Worm (Caenorhabditis elegans) whole organism, early embryonic: ENCODE data around the gene C08B11.9.

ENCODE experiments used
- B0310.2 ChIP-seq: sonication (generic microtip); optimal IDR thresholded peaks from 2 replicates; lab custom pipeline; 2016; ENCODE audit warnings: mild to moderate bottlenecking, missing genetic modification characterization, missing compliant biosample characterization
- F13C5.2 ChIP-seq: sonication (generic microtip); optimal IDR thresholded peaks from 2 replicates; lab custom pipeline; 2017; ENCODE audit warnings: mild to moderate bottlenecking, missing genetic modification characterization, inconsistent platforms, missing compliant biosample characterization
- aly-1 ChIP-seq: sonication (generic microtip); optimal IDR thresholded peaks from 2 replicates; lab custom pipeline; 2016; ENCODE audit warnings: missing genetic modification characterization, missing compliant biosample characterization
- ama-1 ChIP-seq: fragments of 150-350 bp; optimal IDR thresholded peaks from 2 replicates; lab custom pipeline; 2014
- ceh-13 ChIP-seq: fragments of 200-800 bp; sonication (Bioruptor generic); optimal IDR thresholded peaks from 2 replicates; lab custom pipeline; 2018; ENCODE audit warnings: mild to moderate bottlenecking, missing genetic modification characterization, missing compliant biosample characterization
- ceh-36 ChIP-seq: sonication (generic microtip); optimal IDR thresholded peaks from 2 replicates; lab custom pipeline; 2016; ENCODE audit warnings: missing genetic modification characterization, inconsistent platforms, missing compliant biosample characterization
- ets-7 ChIP-seq: sonication (generic microtip); optimal IDR thresholded peaks from 2 replicates; lab custom pipeline; 2016; ENCODE audit warnings: missing genotype, missing genetic modification characterization, missing compliant biosample characterization
- flt-1 ChIP-seq: fragments of 200-800 bp; sonication (Bioruptor generic); IDR thresholded peaks from 2 replicates; pipeline ENCODE4 v1.3.6; 2022; ENCODE audit warnings: missing genetic modification characterization, missing compliant biosample characterization
- hmbx-1 ChIP-seq: sonication (generic microtip); optimal IDR thresholded peaks from 2 replicates; lab custom pipeline; 2016; ENCODE audit warnings: mild to moderate bottlenecking, missing genetic modification characterization, missing compliant biosample characterization
- hmg-4 ChIP-seq: fragments of 200-800 bp; sonication (Bioruptor generic); optimal IDR thresholded peaks from 2 replicates; lab custom pipeline; 2018; ENCODE audit warnings: mild to moderate bottlenecking, missing genetic modification characterization, missing compliant biosample characterization
- hnd-1 ChIP-seq: sonication (generic microtip); optimal IDR thresholded peaks from 2 replicates; lab custom pipeline; 2016; ENCODE audit warnings: missing genetic modification characterization, missing compliant biosample characterization
- pes-1 ChIP-seq: fragments of 200-800 bp; sonication (Bioruptor generic); IDR thresholded peaks from 2 replicates; pipeline ENCODE4 v1.3.6; 2022; ENCODE audit warnings: missing genetic modification reagents, missing genetic modification characterization, missing compliant biosample characterization
- scrt-1 ChIP-seq: fragments of 200-800 bp; sonication (Bioruptor generic); IDR thresholded peaks from 2 replicates; pipeline ENCODE4 v1.3.6; 2022; ENCODE audit warnings: missing genetic modification characterization, missing compliant biosample characterization
- sea-1 ChIP-seq: fragments of 200-800 bp; sonication (Bioruptor generic); conservative IDR thresholded peaks from 2 replicates; pipeline ENCODE4 v1.3.6; 2022; ENCODE audit warnings: missing genetic modification characterization, missing compliant biosample characterization
- tbx-11 ChIP-seq: fragments of 200-800 bp; sonication (Bioruptor generic); IDR thresholded peaks from 2 replicates; pipeline ENCODE4 v1.3.6; 2022; ENCODE audit warnings: missing genetic modification characterization, missing compliant biosample characterization
- tbx-37 ChIP-seq: fragments of 200-800 bp; sonication (Bioruptor generic); conservative IDR thresholded peaks from 2 replicates; pipeline ENCODE4 v1.3.6; 2022; ENCODE audit warnings: missing genetic modification reagents, missing genetic modification characterization, missing compliant biosample characterization
- tra-4 ChIP-seq: sonication (generic microtip); optimal IDR thresholded peaks from 2 replicates; lab custom pipeline; 2017; ENCODE audit warnings: missing genetic modification characterization, missing compliant biosample characterization

Gene C08B11.9

ce11 chrII:8037863-8038262 is at the start of gene C08B11.9:
Gene C08B11.9 (minus strand): TSS chrII:8038169.
- TF ChIP-seq ama-1 (no peak), hmbx-1 (tag; lab: Kevin White, UChicago) (no peak), tra-4 (tag; lab: Kevin White, UChicago) (no peak), tbx-11 (GFP tag; lab: Robert Waterston, UW) (no peak), ets-7 (tag; lab: Kevin White, UChicago) (no peak), pes-1 (no peak), hmg-4 (GFP tag; lab: Kevin White, UChicago) (no peak), hnd-1 (tag; lab: Kevin White, UChicago) (no peak), sea-1 (GFP tag; lab: Robert Waterston, UW) (no peak), aly-1 (no peak), flt-1 (GFP tag; lab: Robert Waterston, UW) (no peak), F13C5.2 (no peak)

ce11 chrII:8086803-8087202 is 48.8 kb upstream of the C08B11.9 start, which contains the start of gene K02C4.3:
Gene K02C4.3 (minus strand): TSS chrII:8086853.
- no peak for TF ChIP-seq B0310.2 (tag; lab: Kevin White, UChicago)
- no peak for TF ChIP-seq sea-1 (GFP tag; lab: Robert Waterston, UW)
- no peak for TF ChIP-seq F13C5.2
- TF ChIP-seq hmg-4 (GFP tag; lab: Kevin White, UChicago), result no peak

- TF ChIP-seq F13C5.2 (no peak), scrt-1 (GFP tag; lab: Robert Waterston, UW) (no peak), sea-1 (GFP tag; lab: Robert Waterston, UW) (no peak), tra-4 (tag; lab: Kevin White, UChicago) (no peak), hnd-1 (tag; lab: Kevin White, UChicago) (no peak), hmg-4 (GFP tag; lab: Kevin White, UChicago) (no peak), ceh-36 (tag; lab: Kevin White, UChicago) (no peak), ceh-13 (GFP tag; lab: Kevin White, UChicago) (no peak), tbx-37 (GFP tag; lab: Robert Waterston, UW) (no peak), B0310.2 (tag; lab: Kevin White, UChicago) (no peak), aly-1 (no peak), flt-1 (GFP tag; lab: Robert Waterston, UW) (no peak)
Measured at ce11 chrII:8078041-8078440, 40.1 kb upstream of the C08B11.9 start, which contains the start of gene K02C4.5. Gene K02C4.5 (plus strand): TSS chrII:8078435.

- peak; percentile 51 for TF ChIP-seq hnd-1 (tag; lab: Kevin White, UChicago)
- peak; percentile 69 for TF ChIP-seq tbx-37 (GFP tag; lab: Robert Waterston, UW)
- TF ChIP-seq sea-1 (GFP tag; lab: Robert Waterston, UW), result peak; percentile 81
- peak; percentile 42 for TF ChIP-seq tra-4 (tag; lab: Kevin White, UChicago)
- TF ChIP-seq pes-1, result no peak; the same call in 1 of the 2 replicates
- TF ChIP-seq flt-1 (GFP tag; lab: Robert Waterston, UW), result peak; percentile 79
- TF ChIP-seq ceh-13 (GFP tag; lab: Kevin White, UChicago), result peak; percentile 59
- TF ChIP-seq F13C5.2, result peak; percentile 22
- TF ChIP-seq hmg-4 (GFP tag; lab: Kevin White, UChicago), result peak; percentile 89
- no peak for TF ChIP-seq ets-7 (tag; lab: Kevin White, UChicago)
- peak; percentile 26 for TF ChIP-seq B0310.2 (tag; lab: Kevin White, UChicago)
- peak; percentile 22 for TF ChIP-seq hmbx-1 (tag; lab: Kevin White, UChicago)
- TF ChIP-seq ceh-36 (tag; lab: Kevin White, UChicago), result peak; percentile 44
- TF ChIP-seq aly-1, result peak; percentile 81
- peak; percentile 75 for TF ChIP-seq tbx-11 (GFP tag; lab: Robert Waterston, UW)
- peak; percentile 80 for TF ChIP-seq scrt-1 (GFP tag; lab: Robert Waterston, UW)
- TF ChIP-seq ama-1, result no peak
Measured at ce11 chrII:8075324-8075810, 37.4 kb upstream of the C08B11.9 start, which contains the start of gene K02C4.2. Gene K02C4.2 (plus strand): TSS chrII:8075760.

ce11 chrII:8074058-8074457 is 36.1 kb upstream of the C08B11.9 start:
- TF ChIP-seq ama-1, result no peak
- TF ChIP-seq hmbx-1 (tag; lab: Kevin White, UChicago), result no peak
- no peak for TF ChIP-seq hmg-4 (GFP tag; lab: Kevin White, UChicago)
- no peak for TF ChIP-seq sea-1 (GFP tag; lab: Robert Waterston, UW)
- TF ChIP-seq B0310.2 (tag; lab: Kevin White, UChicago), result no peak

ce11 chrII:8073222-8073621 is 35.3 kb upstream of the C08B11.9 start, which contains the start of gene gpcp-2:
Gene gpcp-2 (minus strand): TSS chrII:8073374.
- TF ChIP-seq tbx-11 (GFP tag; lab: Robert Waterston, UW) (no peak), tra-4 (tag; lab: Kevin White, UChicago) (no peak), tbx-37 (GFP tag; lab: Robert Waterston, UW) (no peak), scrt-1 (GFP tag; lab: Robert Waterston, UW) (no peak), hmbx-1 (tag; lab: Kevin White, UChicago) (no peak), ceh-13 (GFP tag; lab: Kevin White, UChicago) (no peak), pes-1 (no peak), hmg-4 (GFP tag; lab: Kevin White, UChicago) (no peak), aly-1 (no peak), ama-1 (no peak), hnd-1 (tag; lab: Kevin White, UChicago) (no peak), B0310.2 (tag; lab: Kevin White, UChicago) (no peak), F13C5.2 (no peak), ceh-36 (tag; lab: Kevin White, UChicago) (no peak), ets-7 (tag; lab: Kevin White, UChicago) (no peak), sea-1 (GFP tag; lab: Robert Waterston, UW) (no peak), flt-1 (GFP tag; lab: Robert Waterston, UW) (no peak)

- TF ChIP-seq hmbx-1 (tag; lab: Kevin White, UChicago) (no peak), aly-1 (no peak)
Measured at ce11 chrII:8071801-8072544, 34.0 kb upstream of the C08B11.9 start.
